Worm (Caenorhabditis elegans): Measurements from ENCODE around the gene T22F7.1.

- TF ChIP-seq peb-1 (tag; optimal IDR thresholded peaks at IDR 0.05) (no peak), nhr-12 (tag; optimal IDR thresholded peaks at IDR 0.05) (no peak), unc-39 (tag; optimal IDR thresholded peaks at IDR 0.05) (no peak), nhr-237 (tag; optimal IDR thresholded peaks at IDR 0.05) (no peak), ama-1 (optimal IDR thresholded peaks at IDR 0.05) (no peak), nhr-21 (tag; optimal IDR thresholded peaks at IDR 0.05) (no peak), nhr-23 (tag; optimal IDR thresholded peaks at IDR 0.05) (no peak), C34F6.9 (tag; optimal IDR thresholded peaks at IDR 0.05) (no peak), nhr-6 (tag; optimal IDR thresholded peaks at IDR 0.05) (no peak), ztf-1 (GFP tag; conservative IDR thresholded peaks at IDR 0.05) (no peak)
These were observed 9.7 kb upstream of the T22F7.1 start for ce11 chrIII:532152-532551.

Data from whole organism, L2 larva.